Worm (Caenorhabditis elegans) whole organism, late embryonic: ENCODE data around the gene C44B12.6.

Experiments
- ets-4 ChIP-seq: sonication (generic microtip); optimal IDR thresholded peaks from 2 replicates; lab custom pipeline; 2016; ENCODE audit warnings: missing genetic modification characterization, missing compliant biosample characterization
- gmeb-2 ChIP-seq: sonication (generic microtip); optimal IDR thresholded peaks from 2 replicates; lab custom pipeline; 2016; ENCODE audit warnings: missing genetic modification characterization, inconsistent platforms, missing compliant biosample characterization
- hlh-6 ChIP-seq: sonication (generic microtip); optimal IDR thresholded peaks from 2 replicates; lab custom pipeline; 2016; ENCODE audit warnings: missing genotype, missing genetic modification characterization, missing compliant biosample characterization
- lin-11 ChIP-seq: fragments of 200-800 bp; sonication (Bioruptor generic); optimal IDR thresholded peaks from 2 replicates; lab custom pipeline; 2018; ENCODE audit warnings: mild to moderate bottlenecking, missing genetic modification characterization, missing compliant biosample characterization
- pat-9 ChIP-seq: fragments of 200-800 bp; sonication (Bioruptor generic); optimal IDR thresholded peaks from 2 replicates; lab custom pipeline; 2018; ENCODE audit warnings: mild to moderate bottlenecking, missing genetic modification characterization, moderate library complexity, missing compliant biosample characterization
- pha-2 ChIP-seq: sonication (generic microtip); optimal IDR thresholded peaks from 2 replicates; lab custom pipeline; 2017; ENCODE audit warnings: mild to moderate bottlenecking, missing genetic modification characterization, missing compliant biosample characterization
- pha-4 ChIP-seq: fragments of 150-350 bp; optimal IDR thresholded peaks from 2 replicates; lab custom pipeline; 2018; ENCODE audit warnings: missing biosample characterization, missing genetic modification reagents, missing genetic modification characterization
- unc-86 ChIP-seq: sonication (generic microtip); optimal IDR thresholded peaks from 2 replicates; lab custom pipeline; 2016; ENCODE audit warnings: missing genetic modification characterization, missing compliant biosample characterization

DNA sequence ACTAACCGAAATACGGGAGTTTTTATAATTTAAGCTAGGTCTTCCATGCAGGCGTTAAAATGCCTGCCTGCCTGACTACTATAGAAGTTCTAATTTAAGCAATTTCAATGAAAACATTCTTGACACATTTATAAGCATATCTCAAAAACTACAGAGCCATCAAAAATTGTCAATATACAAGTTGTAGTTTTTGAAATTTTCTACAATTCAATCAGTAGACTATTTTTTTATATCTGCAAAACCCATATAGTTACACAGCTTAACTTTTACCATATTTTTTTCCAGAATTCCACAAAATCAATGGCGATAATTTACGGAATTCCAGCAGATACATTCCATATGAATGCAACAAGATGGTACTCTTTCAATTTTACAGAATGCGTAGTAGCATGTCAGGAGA, 26.6 kb upstream of the C44B12.6 start, which contains the start of gene C50A2.7:
- no peak for TF ChIP-seq pha-4
- no peak for TF ChIP-seq lin-11 (tag; lab: Kevin White, UChicago)
- no peak for TF ChIP-seq pha-2 (tag; lab: Kevin White, UChicago)
- TF ChIP-seq ets-4 (tag; lab: Kevin White, UChicago) = no peak
- no peak for TF ChIP-seq gmeb-2
- no peak for TF ChIP-seq hlh-6
- no peak for TF ChIP-seq pat-9 (tag; lab: Kevin White, UChicago)
- TF ChIP-seq unc-86 = no peak
